Fruit fly (Drosophila melanogaster): ENCODE measurements around the gene CG10948.

DNA sequence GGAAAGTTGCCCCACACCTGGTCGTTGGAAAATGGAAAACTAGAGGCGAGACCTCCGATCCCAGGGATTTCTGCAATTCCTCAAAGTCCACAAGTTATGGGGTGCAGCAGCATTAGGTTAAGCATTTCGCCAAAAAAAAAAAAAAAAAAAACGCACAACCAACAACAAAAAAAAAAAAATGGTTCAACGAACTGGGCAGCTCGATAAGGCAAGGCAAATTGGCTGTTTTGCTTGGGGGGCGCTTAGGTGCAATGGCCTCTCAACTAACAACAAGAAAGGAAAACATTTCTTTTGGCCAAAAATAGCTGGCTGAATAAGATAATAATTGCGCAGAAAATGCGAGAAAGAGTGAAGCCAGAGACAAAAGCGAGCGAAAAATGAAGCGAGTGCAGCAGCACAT lies 49.8 kb downstream of the CG10948 start:
- TF ChIP-seq CG32006 (GFP tag; optimal IDR thresholded peaks at IDR 0.05) = peak; percentile 19
- TF ChIP-seq pdm3 (GFP tag; optimal IDR thresholded peaks at IDR 0.05) = no peak
- TF ChIP-seq Hr39 (GFP tag; optimal IDR thresholded peaks at IDR 0.05) = no peak
- peak; percentile 7 for TF ChIP-seq svp (GFP tag)
- no peak for TF ChIP-seq Eip93F (GFP tag; optimal IDR thresholded peaks at IDR 0.05)
- no peak for TF ChIP-seq Blimp-1 (GFP tag; optimal IDR thresholded peaks at IDR 0.05)
- TF ChIP-seq net (GFP tag; optimal IDR thresholded peaks at IDR 0.05) = no peak
- TF ChIP-seq Sox15 (GFP tag; optimal IDR thresholded peaks at IDR 0.05) = no peak
- no peak for TF ChIP-seq CG3032 (tag; optimal IDR thresholded peaks at IDR 0.05)
- TF ChIP-seq achi (GFP tag; optimal IDR thresholded peaks at IDR 0.05) = no peak
- no peak for TF ChIP-seq Eip78C (GFP tag)
